Fruit fly (Drosophila melanogaster): ENCODE measurements around the gene FASN1.

Gene FASN1

dm6 chr2L:3022986-3023385 is 33.4 kb upstream of the FASN1 start, which contains the start of the genes alpha4GT1 and Prp40:
Gene alpha4GT1, minus strand, starts transcription at chr2L:3023141.
Gene Prp40, plus strand, starts transcription at chr2L:3023226.
- TF ChIP-seq CG12605 (GFP tag; IDR thresholded peaks at IDR 0.05): no peak
- TF ChIP-seq CG34367 (tag; optimal IDR thresholded peaks at IDR 0.05): no peak
- no peak for TF ChIP-seq CG10348 (GFP tag; IDR thresholded peaks at IDR 0.05)
- no peak for TF ChIP-seq CG15710 (tag; optimal IDR thresholded peaks at IDR 0.05)
- TF ChIP-seq CG32121 (GFP tag; IDR thresholded peaks at IDR 0.05): no peak
- TF ChIP-seq CG9948 (tag; optimal IDR thresholded peaks at IDR 0.05): no peak
- no peak for TF ChIP-seq rn (GFP tag; IDR thresholded peaks at IDR 0.05)
- TF ChIP-seq Ets98B (GFP tag; IDR thresholded peaks at IDR 0.05): no peak
- TF ChIP-seq CG14655 (GFP tag; optimal IDR thresholded peaks at IDR 0.05): no peak
- TF ChIP-seq EcR (GFP tag; optimal IDR thresholded peaks at IDR 0.05): no peak
- TF ChIP-seq CG17806 (tag; optimal IDR thresholded peaks at IDR 0.05): no peak
- TF ChIP-seq D1 (tag; optimal IDR thresholded peaks at IDR 0.05): no peak
- no peak for TF ChIP-seq CG8301 (tag; optimal IDR thresholded peaks at IDR 0.05)

dm6 chr2L:3029012-3029411 is 27.4 kb upstream of the FASN1 start, which contains the start of the genes Sf3b2 and CG17219:
Gene Sf3b2, minus strand, starts transcription at chr2L:3029168.
Gene CG17219, plus strand, starts transcription at chr2L:3029253.
- TF ChIP-seq Pif1A (GFP tag; optimal IDR thresholded peaks at IDR 0.05): no peak
- no peak for TF ChIP-seq CG32121 (GFP tag; IDR thresholded peaks at IDR 0.05)
- TF ChIP-seq CG15710 (tag; optimal IDR thresholded peaks at IDR 0.05): no peak
- TF ChIP-seq CG34367 (tag; optimal IDR thresholded peaks at IDR 0.05): no peak
- no peak for TF ChIP-seq CG13204 (GFP tag; optimal IDR thresholded peaks at IDR 0.05)
- TF ChIP-seq CG10348 (GFP tag; IDR thresholded peaks at IDR 0.05): no peak
- TF ChIP-seq EcR (GFP tag; optimal IDR thresholded peaks at IDR 0.05): no peak
- TF ChIP-seq CG14655 (GFP tag; optimal IDR thresholded peaks at IDR 0.05): no peak
- TF ChIP-seq Snoo (tag; optimal IDR thresholded peaks at IDR 0.05): no peak
- no peak for TF ChIP-seq CG4496 (GFP tag; IDR thresholded peaks at IDR 0.05)

dm6 chr2L:3030350-3030749 is 26.0 kb upstream of the FASN1 start, which contains the start of gene GABPI:
Gene GABPI, plus strand, starts transcription at chr2L:3030539.
- TF ChIP-seq Snoo (tag; optimal IDR thresholded peaks at IDR 0.05) (peak; percentile 21), CG15710 (tag; optimal IDR thresholded peaks at IDR 0.05) (no peak)

- TF ChIP-seq CG4496 (GFP tag; IDR thresholded peaks at IDR 0.05) (no peak), CG15710 (tag; optimal IDR thresholded peaks at IDR 0.05) (no peak), CG10348 (GFP tag; IDR thresholded peaks at IDR 0.05) (no peak), CG34367 (tag; optimal IDR thresholded peaks at IDR 0.05) (no peak), gl (tag; optimal IDR thresholded peaks at IDR 0.05) (no peak), CG17806 (tag; optimal IDR thresholded peaks at IDR 0.05) (no peak), CG14655 (GFP tag; optimal IDR thresholded peaks at IDR 0.05) (no peak), rn (GFP tag; IDR thresholded peaks at IDR 0.05) (no peak), CG13204 (GFP tag; optimal IDR thresholded peaks at IDR 0.05) (no peak), Pif1A (GFP tag; optimal IDR thresholded peaks at IDR 0.05) (no peak), CG9948 (tag; optimal IDR thresholded peaks at IDR 0.05) (no peak), Pif1B (GFP tag; optimal IDR thresholded peaks at IDR 0.05) (no peak), Snoo (tag; optimal IDR thresholded peaks at IDR 0.05) (no peak)
These were observed 21.4 kb upstream of the FASN1 start, which contains the start of gene CG17258 for dm6 chr2L:3034969-3035368. Gene CG17258, minus strand, starts transcription at chr2L:3035348.

dm6 chr2L:3037153-3037579 is 19.2 kb upstream of the FASN1 start, which contains the start of the genes CG17260 and SerRS:
Gene CG17260, plus strand, starts transcription at chr2L:3037230.
Gene SerRS, minus strand, starts transcription at chr2L:3037403.
- peak; percentile 76 for TF ChIP-seq CG34367 (tag; optimal IDR thresholded peaks at IDR 0.05)
- TF ChIP-seq CG32121 (GFP tag; IDR thresholded peaks at IDR 0.05): peak; percentile 91
- peak; percentile 82 for TF ChIP-seq rn (GFP tag; IDR thresholded peaks at IDR 0.05)
- TF ChIP-seq fd96Ca (GFP tag; IDR thresholded peaks at IDR 0.05): peak; percentile 76
- TF ChIP-seq CG14655 (GFP tag; optimal IDR thresholded peaks at IDR 0.05): no peak
- peak; percentile 90 for TF ChIP-seq CG10348 (GFP tag; IDR thresholded peaks at IDR 0.05)
- peak; percentile 90 for TF ChIP-seq CG9948 (tag; optimal IDR thresholded peaks at IDR 0.05)
- no peak for TF ChIP-seq D1 (tag; optimal IDR thresholded peaks at IDR 0.05)
- peak; percentile 81 for TF ChIP-seq Snoo (tag; optimal IDR thresholded peaks at IDR 0.05)
- peak; percentile 89 for TF ChIP-seq CG15710 (tag; optimal IDR thresholded peaks at IDR 0.05)
- TF ChIP-seq gl (tag; optimal IDR thresholded peaks at IDR 0.05): peak; percentile 61
- TF ChIP-seq CG8159 (tag; optimal IDR thresholded peaks at IDR 0.05): peak; percentile 86
- peak; percentile 66 for TF ChIP-seq CG12605 (GFP tag; IDR thresholded peaks at IDR 0.05)
- TF ChIP-seq CG13204 (GFP tag; optimal IDR thresholded peaks at IDR 0.05): no peak
- peak; percentile 84 for TF ChIP-seq Pif1B (GFP tag; optimal IDR thresholded peaks at IDR 0.05)
- TF ChIP-seq Ets98B (GFP tag; IDR thresholded peaks at IDR 0.05): peak; percentile 82
- TF ChIP-seq EcR (GFP tag; optimal IDR thresholded peaks at IDR 0.05): no peak
- peak; percentile 91 for TF ChIP-seq CG4496 (GFP tag; IDR thresholded peaks at IDR 0.05)
- TF ChIP-seq CG8301 (tag; optimal IDR thresholded peaks at IDR 0.05): peak; percentile 86
- TF ChIP-seq Pif1A (GFP tag; optimal IDR thresholded peaks at IDR 0.05): no peak
- peak; percentile 90 for TF ChIP-seq CG17806 (tag; optimal IDR thresholded peaks at IDR 0.05)

dm6 chr2L:3039774-3040173 is 16.6 kb upstream of the FASN1 start, which contains the start of the genes cnir and CG17221:
Gene cnir, minus strand, starts transcription at chr2L:3039812.
Gene CG17221, plus strand, starts transcription at chr2L:3039976.
- TF ChIP-seq CG17806 (tag; optimal IDR thresholded peaks at IDR 0.05): peak; percentile 53
- TF ChIP-seq CG12605 (GFP tag; IDR thresholded peaks at IDR 0.05): no peak
- peak; percentile 73 for TF ChIP-seq Pif1B (GFP tag; optimal IDR thresholded peaks at IDR 0.05)
- TF ChIP-seq CG9948 (tag; optimal IDR thresholded peaks at IDR 0.05): peak; percentile 35
- TF ChIP-seq CG4496 (GFP tag; IDR thresholded peaks at IDR 0.05): peak; percentile 56; the same call in 2 of the 3 replicates
- no peak for TF ChIP-seq gl (tag; optimal IDR thresholded peaks at IDR 0.05)
- no peak for TF ChIP-seq CG14655 (GFP tag; optimal IDR thresholded peaks at IDR 0.05)
- no peak for TF ChIP-seq EcR (GFP tag; optimal IDR thresholded peaks at IDR 0.05)
- peak; percentile 58 for TF ChIP-seq CG15710 (tag; optimal IDR thresholded peaks at IDR 0.05)
- TF ChIP-seq Ets98B (GFP tag; IDR thresholded peaks at IDR 0.05): no peak; the same call in 1 of the 2 replicates
- peak; percentile 46 for TF ChIP-seq Snoo (tag; optimal IDR thresholded peaks at IDR 0.05)
- TF ChIP-seq CG8301 (tag; optimal IDR thresholded peaks at IDR 0.05): no peak
- TF ChIP-seq fd96Ca (GFP tag; IDR thresholded peaks at IDR 0.05): peak; percentile 60; the same call in 2 of the 3 replicates
- TF ChIP-seq CG13204 (GFP tag; optimal IDR thresholded peaks at IDR 0.05): no peak
- TF ChIP-seq CG8159 (tag; optimal IDR thresholded peaks at IDR 0.05): peak; percentile 47
- no peak for TF ChIP-seq D1 (tag; optimal IDR thresholded peaks at IDR 0.05)
- TF ChIP-seq CG34367 (tag; optimal IDR thresholded peaks at IDR 0.05): peak; percentile 49
- peak; percentile 61 for TF ChIP-seq Pif1A (GFP tag; optimal IDR thresholded peaks at IDR 0.05)
- no peak for TF ChIP-seq CG32121 (GFP tag; IDR thresholded peaks at IDR 0.05)
- TF ChIP-seq CG10348 (GFP tag; IDR thresholded peaks at IDR 0.05): no peak
- TF ChIP-seq rn (GFP tag; IDR thresholded peaks at IDR 0.05): no peak
